Worm (Caenorhabditis elegans) whole organism, mixed stage, embryonic: ENCODE measurements around the gene gas-1.

ENCODE experiments used
- M03D4.4 ChIP-seq: sonication (generic microtip); optimal IDR thresholded peaks from 2 replicates; lab custom pipeline; 2017; ENCODE audit warnings: mild to moderate bottlenecking, missing genetic modification characterization, missing compliant biosample characterization
- bed-3 ChIP-seq: fragments of 200-800 bp; sonication (Bioruptor generic); optimal IDR thresholded peaks from 3 replicates; lab custom pipeline; 2018; ENCODE audit warnings: mild to moderate bottlenecking, missing genetic modification characterization, moderate library complexity, missing compliant biosample characterization
- ceh-39 ChIP-seq: fragments of 150-350 bp; optimal IDR thresholded peaks from 2 replicates; lab custom pipeline; 2014; ENCODE audit warnings: missing biosample characterization, missing genetic modification characterization
- ceh-43 ChIP-seq: fragments of 200-800 bp; sonication (Bioruptor generic); optimal IDR thresholded peaks from 2 replicates; lab custom pipeline; 2018; ENCODE audit warnings: mild to moderate bottlenecking, missing genetic modification characterization, moderate library complexity, missing compliant biosample characterization
- ceh-83 ChIP-seq: fragments of 200-800 bp; sonication (Bioruptor generic); optimal IDR thresholded peaks from 2 replicates; lab custom pipeline; 2018; ENCODE audit warnings: mild to moderate bottlenecking, missing genetic modification characterization, missing compliant biosample characterization
- ces-1 ChIP-seq: fragments of 150-350 bp; optimal IDR thresholded peaks from 2 replicates; lab custom pipeline; 2014; ENCODE audit warnings: missing biosample characterization, missing genetic modification reagents, missing genetic modification characterization
- drap-1 ChIP-seq: fragments of 200-800 bp; sonication (Bioruptor generic); optimal IDR thresholded peaks from 3 replicates; lab custom pipeline; 2018; ENCODE audit warnings: mild to moderate bottlenecking, missing genetic modification characterization, missing compliant biosample characterization
- elt-1 ChIP-seq: sonication (generic microtip); optimal IDR thresholded peaks from 2 replicates; lab custom pipeline; 2017; ENCODE audit warnings: missing genetic modification characterization, mild to moderate bottlenecking, missing compliant biosample characterization, antibody characterized with exemption, moderate library complexity, borderline replicate concordance; ENCODE audit not compliant: insufficient read depth
- elt-3 ChIP-seq: fragments of 150-350 bp; optimal IDR thresholded peaks from 2 replicates; lab custom pipeline; 2014; ENCODE audit warnings: missing biosample characterization, missing genetic modification characterization
- flh-1 ChIP-seq: fragments of 200-800 bp; sonication (Bioruptor generic); optimal IDR thresholded peaks from 2 replicates; lab custom pipeline; 2018; ENCODE audit warnings: mild to moderate bottlenecking, missing genetic modification characterization, moderate library complexity, missing compliant biosample characterization
- ham-2 ChIP-seq: fragments of 200-800 bp; sonication (Bioruptor generic); optimal IDR thresholded peaks from 2 replicates; lab custom pipeline; 2018; ENCODE audit warnings: mild to moderate bottlenecking, missing genetic modification characterization, missing compliant biosample characterization
- hlh-1 ChIP-seq: fragments of 150-350 bp; optimal IDR thresholded peaks from 2 replicates; lab custom pipeline; 2014; ENCODE audit warnings: missing biosample characterization, missing genetic modification reagents, missing genetic modification characterization
- lin-13 ChIP-seq: fragments of 150-350 bp; optimal IDR thresholded peaks from 2 replicates; lab custom pipeline; 2014; ENCODE audit warnings: missing biosample characterization, missing genetic modification characterization
- lin-32 ChIP-seq: fragments of 200-800 bp; sonication (Bioruptor generic); optimal IDR thresholded peaks from 2 replicates; lab custom pipeline; 2018; ENCODE audit warnings: mild to moderate bottlenecking, missing genetic modification characterization, missing compliant biosample characterization
- lsy-2 ChIP-seq: fragments of 150-350 bp; optimal IDR thresholded peaks from 2 replicates; lab custom pipeline; 2014; ENCODE audit warnings: missing biosample characterization, missing genetic modification characterization
- mab-5 ChIP-seq: fragments of 150-350 bp; optimal IDR thresholded peaks from 2 replicates; lab custom pipeline; 2014; ENCODE audit warnings: missing biosample characterization, missing genetic modification characterization
- mep-1 ChIP-seq: fragments of 150-350 bp; optimal IDR thresholded peaks from 2 replicates; lab custom pipeline; 2017; ENCODE audit warnings: missing biosample characterization, missing genetic modification reagents, missing genetic modification characterization, inconsistent platforms
- mls-2 ChIP-seq: sonication (generic microtip); optimal IDR thresholded peaks from 2 replicates; lab custom pipeline; 2016; ENCODE audit warnings: mild to moderate bottlenecking, missing genetic modification characterization, moderate library complexity, missing compliant biosample characterization
- nhr-2 ChIP-seq: fragments of 150-350 bp; optimal IDR thresholded peaks from 2 replicates; lab custom pipeline; 2014; ENCODE audit warnings: missing biosample characterization, missing genetic modification characterization
- nhr-237 ChIP-seq: fragments of 150-350 bp; optimal IDR thresholded peaks from 2 replicates; lab custom pipeline; 2014; ENCODE audit warnings: missing biosample characterization, missing genetic modification characterization
- nhr-28 ChIP-seq: fragments of 150-350 bp; optimal IDR thresholded peaks from 2 replicates; lab custom pipeline; 2014; ENCODE audit warnings: missing biosample characterization, missing genetic modification characterization
- nhr-76 ChIP-seq: sonication (generic microtip); optimal IDR thresholded peaks from 2 replicates; lab custom pipeline; 2017; ENCODE audit warnings: missing biosample characterization, missing genetic modification characterization
- pha-4 ChIP-seq: fragments of 150-350 bp; optimal IDR thresholded peaks from 2 replicates; lab custom pipeline; 2018; ENCODE audit warnings: missing biosample characterization, missing genetic modification reagents, missing genetic modification characterization
- sem-2 ChIP-seq: fragments of 200-800 bp; sonication (Bioruptor generic); optimal IDR thresholded peaks from 2 replicates; lab custom pipeline; 2018; ENCODE audit warnings: mild to moderate bottlenecking, missing genetic modification characterization, missing compliant biosample characterization
- snpc-4 ChIP-seq: fragments of 150-350 bp; optimal IDR thresholded peaks from 2 replicates; lab custom pipeline; 2014; ENCODE audit warnings: missing biosample characterization, missing genetic modification characterization
- sptf-1 ChIP-seq: sonication (generic microtip); optimal IDR thresholded peaks from 2 replicates; lab custom pipeline; 2017; ENCODE audit warnings: mild to moderate bottlenecking, missing genetic modification characterization, moderate library complexity, missing compliant biosample characterization
- unc-120 ChIP-seq: sonication (generic microtip); optimal IDR thresholded peaks from 2 replicates; lab custom pipeline; 2017; ENCODE audit warnings: missing genetic modification characterization, missing compliant biosample characterization; ENCODE audit not compliant: poor library complexity, severe bottlenecking
- unc-39 ChIP-seq: fragments of 150-350 bp; optimal IDR thresholded peaks from 2 replicates; lab custom pipeline; 2014; ENCODE audit warnings: missing biosample characterization, missing genetic modification characterization
- unc-62 ChIP-seq: fragments of 150-350 bp; optimal IDR thresholded peaks from 2 replicates; lab custom pipeline; 2014; ENCODE audit warnings: missing biosample characterization, missing genetic modification reagents, missing genetic modification characterization
- ztf-11 ChIP-seq: fragments of 150-350 bp; optimal IDR thresholded peaks from 2 replicates; lab custom pipeline; 2014; ENCODE audit warnings: missing biosample characterization, missing genetic modification characterization

gas-1 gene

DNA sequence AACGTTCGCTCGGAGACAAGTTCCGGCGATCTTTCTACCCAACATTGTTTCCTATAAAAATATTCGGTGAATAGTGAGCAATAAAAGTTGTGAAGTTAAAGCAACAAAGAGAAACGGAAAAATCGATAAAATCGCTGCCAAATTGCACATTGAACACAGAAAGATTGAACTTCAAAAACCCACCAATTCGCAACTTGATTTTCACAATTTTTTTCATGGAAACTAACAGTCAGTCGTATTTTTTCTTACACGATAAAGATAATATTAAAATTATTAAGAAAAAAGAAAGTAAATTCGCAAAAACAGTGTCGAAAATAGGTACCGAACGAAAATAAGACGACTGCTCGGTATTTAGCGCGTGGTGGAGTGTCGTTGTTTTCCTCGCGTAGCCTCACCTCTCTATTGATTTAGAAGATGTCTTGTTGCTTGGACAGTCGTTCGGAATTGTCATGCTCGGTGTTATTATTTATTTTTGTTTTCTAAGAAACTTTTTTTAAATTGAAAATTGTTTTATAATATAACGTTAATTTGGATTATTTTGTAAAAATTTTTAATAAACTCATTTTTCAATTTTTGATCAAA, at the start of gene gas-1:
Gene gas-1, minus strand, starts transcription at position 51 of the 582 bp plus-strand sequence.
- TF ChIP-seq lin-32 = no peak
- TF ChIP-seq lin-13 (tag; lab: Kevin White, UChicago) = peak; percentile 4
- TF ChIP-seq nhr-237 (tag; lab: Kevin White, UChicago) = peak; percentile 17
- TF ChIP-seq ztf-11 (tag; lab: Kevin White, UChicago) = no peak
- TF ChIP-seq mep-1 (tag; lab: Kevin White, UChicago) = peak; percentile 26

DNA sequence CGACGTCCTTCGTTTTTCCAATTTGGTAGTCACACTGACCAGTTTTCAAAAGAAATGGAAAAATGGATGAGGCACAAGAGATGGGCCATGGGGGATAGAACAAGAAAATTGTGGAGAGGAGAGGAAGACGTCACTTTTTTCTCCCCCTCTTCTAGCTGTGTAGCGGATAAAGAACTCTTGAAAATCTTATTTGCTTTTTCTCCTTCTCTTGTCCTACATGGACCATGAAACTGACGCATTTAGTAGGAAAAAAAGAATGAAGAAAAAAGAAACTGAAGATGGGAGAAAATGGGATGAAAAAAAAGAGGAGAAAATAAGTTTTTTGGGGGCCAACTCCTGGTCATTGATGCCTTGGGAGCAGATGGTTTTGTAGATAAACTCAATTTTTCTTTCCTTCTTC, 43.8 kb upstream of the gas-1 start:
- no peak for TF ChIP-seq lin-32
- TF ChIP-seq ces-1 (GFP tag; lab: Kevin White, UChicago) = peak; percentile 76

DNA sequence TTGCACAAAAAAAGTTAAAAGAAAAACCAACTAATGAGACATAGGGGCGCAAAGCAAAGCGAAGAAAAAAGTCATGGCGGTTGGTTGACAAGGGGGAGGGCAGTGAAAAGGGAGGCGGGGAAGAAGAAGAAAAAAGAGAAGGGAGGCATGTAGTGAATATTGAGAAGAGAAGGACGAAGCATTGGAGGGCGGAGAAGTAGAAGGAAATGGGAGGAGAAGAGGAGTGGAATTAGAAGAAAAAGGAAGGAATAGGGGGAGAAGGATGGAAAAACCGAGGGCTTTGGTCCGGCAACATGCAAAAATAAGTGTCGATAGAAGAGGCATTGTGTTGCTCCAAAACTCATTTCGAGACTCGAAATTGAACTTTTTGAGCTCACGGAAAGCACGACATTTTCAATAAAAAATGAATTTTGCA, 40.6 kb upstream of the gas-1 start:
- TF ChIP-seq ceh-39 = no peak
- no peak for TF ChIP-seq pha-4 (tag; lab: Kevin White, UChicago)
- TF ChIP-seq flh-1 (GFP tag; lab: Kevin White, UChicago) = no peak
- TF ChIP-seq mab-5 = no peak
- no peak for TF ChIP-seq unc-39
- TF ChIP-seq mls-2 (tag; lab: Kevin White, UChicago) = peak; percentile 34
- TF ChIP-seq ceh-83 = peak; percentile 6
- no peak for TF ChIP-seq nhr-2
- no peak for TF ChIP-seq hlh-1 (tag; lab: Kevin White, UChicago)
- TF ChIP-seq drap-1 (GFP tag; lab: Kevin White, UChicago) = no peak
- TF ChIP-seq ceh-43 (GFP tag; lab: Kevin White, UChicago) = no peak
- TF ChIP-seq ces-1 (GFP tag; lab: Kevin White, UChicago) = peak; percentile 38
- TF ChIP-seq nhr-237 (tag; lab: Kevin White, UChicago) = no peak
- TF ChIP-seq bed-3 (GFP tag; lab: Kevin White, UChicago) = no peak
- no peak for TF ChIP-seq mep-1 (tag; lab: Kevin White, UChicago)
- no peak for TF ChIP-seq elt-3 (tag; lab: Kevin White, UChicago)
- peak; percentile 23 for TF ChIP-seq M03D4.4 (tag; lab: Kevin White, UChicago)
- no peak for TF ChIP-seq nhr-76 (tag; lab: Kevin White, UChicago)
- peak; percentile 51 for TF ChIP-seq sptf-1 (tag; lab: Kevin White, UChicago)
- TF ChIP-seq unc-120 = no peak
- no peak for TF ChIP-seq sem-2 (GFP tag; lab: Kevin White, UChicago)

DNA sequence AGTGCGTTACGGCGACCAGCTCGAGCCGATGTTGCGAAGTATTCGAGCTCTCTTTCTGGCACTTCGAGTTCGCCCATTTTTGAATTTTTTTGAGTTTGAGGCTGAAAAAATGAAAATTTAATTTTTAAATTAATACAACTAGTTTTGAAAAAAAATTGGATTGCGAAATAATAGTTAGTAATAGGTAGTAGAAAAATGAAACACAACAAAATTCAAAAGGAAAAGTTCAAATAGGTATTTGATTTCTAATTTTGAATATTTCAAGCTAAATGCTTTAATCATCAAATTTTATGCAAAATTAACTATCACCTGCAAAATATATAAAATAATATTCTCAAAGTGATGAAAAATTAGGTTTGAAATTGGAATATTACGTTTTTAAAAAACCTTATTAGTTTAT, 40.1 kb upstream of the gas-1 start, which contains the start of gene K09E9.4:
Gene K09E9.4, minus strand, starts transcription at position 101 of the 400 bp plus-strand sequence.
- TF ChIP-seq nhr-28 (tag; lab: Kevin White, UChicago) (no peak), lsy-2 (tag; lab: Kevin White, UChicago) (no peak), ztf-11 (tag; lab: Kevin White, UChicago) (no peak), nhr-76 (tag; lab: Kevin White, UChicago) (no peak), unc-62 (GFP tag; lab: Kevin White, UChicago) (no peak), ham-2 (GFP tag; lab: Kevin White, UChicago) (no peak), drap-1 (GFP tag; lab: Kevin White, UChicago) (no peak)

DNA sequence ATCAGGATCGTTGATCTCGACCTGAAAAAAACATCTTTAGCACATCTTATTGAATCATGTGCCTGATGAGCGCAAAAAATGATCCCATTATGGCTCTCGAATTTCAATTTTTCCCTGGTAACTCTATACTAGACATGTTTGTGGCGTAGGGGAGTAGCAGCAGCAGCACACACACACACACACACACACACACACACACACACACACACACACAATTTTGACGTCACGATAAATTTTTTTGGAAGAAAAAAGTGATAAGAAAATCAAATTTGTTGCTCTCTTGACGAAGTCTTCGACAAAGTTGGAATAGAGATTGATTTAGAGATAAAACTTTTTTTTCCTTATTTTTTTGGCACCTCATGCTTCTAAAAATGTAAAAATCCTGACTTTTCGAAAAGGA, 39.4 kb upstream of the gas-1 start:
- TF ChIP-seq bed-3 (GFP tag; lab: Kevin White, UChicago) = no peak
- no peak for TF ChIP-seq mls-2 (tag; lab: Kevin White, UChicago)
- no peak for TF ChIP-seq ceh-39
- no peak for TF ChIP-seq nhr-76 (tag; lab: Kevin White, UChicago)
- TF ChIP-seq unc-39 = no peak
- no peak for TF ChIP-seq snpc-4 (tag; lab: Kevin White, UChicago)
- no peak for TF ChIP-seq drap-1 (GFP tag; lab: Kevin White, UChicago)
- TF ChIP-seq sptf-1 (tag; lab: Kevin White, UChicago) = no peak
- no peak for TF ChIP-seq nhr-237 (tag; lab: Kevin White, UChicago)
- TF ChIP-seq ceh-83 = no peak
- TF ChIP-seq pha-4 (tag; lab: Kevin White, UChicago) = no peak
- TF ChIP-seq nhr-28 (tag; lab: Kevin White, UChicago) = no peak
- no peak for TF ChIP-seq M03D4.4 (tag; lab: Kevin White, UChicago)
- TF ChIP-seq elt-1 = no peak
- TF ChIP-seq lsy-2 (tag; lab: Kevin White, UChicago) = no peak
- TF ChIP-seq lin-13 (tag; lab: Kevin White, UChicago) = no peak
- TF ChIP-seq, all 35 proteins: peak for 0
